Fruit fly (Drosophila melanogaster) whole organism, embryonic: ENCODE measurements around the gene Jon66Cii.

Experiments used
- ATbp ChIP-seq: fragments of 200-800 bp; sonication (Bioruptor generic); optimal IDR thresholded peaks from 2 replicates; lab custom pipeline; 2017; ENCODE audit warnings: missing biosample characterization, mild to moderate bottlenecking, missing genetic modification characterization, missing genetic modification reagents
- Antp ChIP-seq: fragments of 200-800 bp; sonication (Bioruptor generic); optimal IDR thresholded peaks from 3 replicates; lab custom pipeline; 2016; ENCODE audit warnings: missing biosample characterization, missing genetic modification characterization
- Atf-2 ChIP-seq: fragments of 200-800 bp; sonication (Bioruptor generic); optimal IDR thresholded peaks from 2 replicates; lab custom pipeline; 2016; ENCODE audit warnings: missing biosample characterization, missing genetic modification characterization
- Atf3 ChIP-seq: fragments of 200-800 bp; sonication (Bioruptor generic); optimal IDR thresholded peaks from 3 replicates; lab custom pipeline; 2016; ENCODE audit warnings: missing biosample characterization, missing genetic modification characterization
- Bdp1 ChIP-seq: fragments of 200-800 bp; sonication (Bioruptor generic); optimal IDR thresholded peaks from 3 replicates; lab custom pipeline; 2016; ENCODE audit warnings: missing biosample characterization, missing genetic modification characterization
- CG11247 ChIP-seq: fragments of 200-800 bp; sonication (Bioruptor generic); IDR thresholded peaks from 2 replicates; pipeline ENCODE4 v1.3.6; 2022; ENCODE audit warnings: missing biosample characterization, missing genetic modification characterization
- CG11398 ChIP-seq: fragments of 200-800 bp; sonication (Bioruptor generic); optimal IDR thresholded peaks from 2 replicates; lab custom pipeline; 2016; ENCODE audit warnings: missing biosample characterization, missing genetic modification characterization
- CG13775 ChIP-seq: fragments of 200-800 bp; sonication (Bioruptor generic); optimal IDR thresholded peaks from 3 replicates; lab custom pipeline; 2017; ENCODE audit warnings: missing biosample characterization, mild to moderate bottlenecking, missing genetic modification characterization
- CG13894 ChIP-seq: fragments of 200-800 bp; sonication (Bioruptor generic); optimal IDR thresholded peaks from 3 replicates; lab custom pipeline; 2018; ENCODE audit warnings: missing biosample characterization, mild to moderate bottlenecking, missing genetic modification characterization, moderate library complexity
- CG14667 ChIP-seq: fragments of 200-800 bp; sonication (Bioruptor generic); IDR thresholded peaks from 2 replicates; pipeline ENCODE4 v1.3.6; 2022; ENCODE audit warnings: missing biosample characterization, missing genetic modification characterization
- CG15073 ChIP-seq: fragments of 200-800 bp; sonication (Bioruptor generic); optimal IDR thresholded peaks from 2 replicates; lab custom pipeline; 2016; ENCODE audit warnings: missing biosample characterization, missing genetic modification characterization
- CG15269 ChIP-seq: fragments of 200-800 bp; sonication (Bioruptor generic); optimal IDR thresholded peaks from 2 replicates; lab custom pipeline; 2018; ENCODE audit warnings: missing biosample characterization, mild to moderate bottlenecking, missing genetic modification characterization, moderate library complexity
- CG17328 ChIP-seq: fragments of 200-800 bp; sonication (Bioruptor generic); IDR thresholded peaks from 2 replicates; pipeline ENCODE4 v1.3.6; 2022; ENCODE audit warnings: missing biosample characterization, missing genetic modification characterization
- CG3163 ChIP-seq: fragments of 200-800 bp; sonication (Bioruptor generic); optimal IDR thresholded peaks from 3 replicates; lab custom pipeline; 2016; ENCODE audit warnings: missing biosample characterization, missing genetic modification characterization
- CG6854 ChIP-seq: fragments of 200-800 bp; sonication (Bioruptor generic); optimal IDR thresholded peaks from 3 replicates; lab custom pipeline; 2017; ENCODE audit warnings: missing biosample characterization, mild to moderate bottlenecking, missing genetic modification characterization
- CG7556 ChIP-seq: fragments of 200-800 bp; sonication (Bioruptor generic); optimal IDR thresholded peaks from 2 replicates; lab custom pipeline; 2017; ENCODE audit warnings: missing biosample characterization, mild to moderate bottlenecking, missing genetic modification characterization
- CG8924 ChIP-seq: fragments of 200-800 bp; optimal IDR thresholded peaks from 3 replicates; lab custom pipeline; 2019; ENCODE audit warnings: missing biosample characterization, mild to moderate bottlenecking, missing genetic modification characterization, moderate library complexity
- CrebB ChIP-seq: fragments of 200-800 bp; sonication (Bioruptor generic); optimal IDR thresholded peaks from 3 replicates; lab custom pipeline; 2018; ENCODE audit warnings: missing biosample characterization, mild to moderate bottlenecking, missing genetic modification characterization
- Dad ChIP-seq: fragments of 200-800 bp; sonication (Bioruptor generic); optimal IDR thresholded peaks from 3 replicates; lab custom pipeline; 2016; ENCODE audit warnings: missing biosample characterization, missing genetic modification characterization
- Dfd ChIP-seq, 2 experiments: fragments of >200 bp; optimal IDR thresholded peaks; 2 replicates each; lab custom pipeline; 2017; ENCODE audit warnings: missing biosample characterization in 2 of 2, missing genetic modification characterization in 2 of 2
- Doc2 ChIP-seq: fragments of 200-800 bp; sonication (Bioruptor generic); IDR thresholded peaks from 2 replicates; pipeline ENCODE4 v1.3.6; 2022; ENCODE audit warnings: missing biosample characterization, missing genetic modification characterization
- E2f2 ChIP-seq: fragments of 200-800 bp; sonication (Bioruptor generic); IDR thresholded peaks from 2 replicates; pipeline ENCODE4 v1.3.6; 2022; ENCODE audit warnings: missing biosample characterization, missing genetic modification characterization
- Fer1 ChIP-seq: fragments of 200-800 bp; sonication (Bioruptor generic); optimal IDR thresholded peaks from 2 replicates; lab custom pipeline; 2017; ENCODE audit warnings: missing biosample characterization, mild to moderate bottlenecking, missing genetic modification characterization
- Gsc ChIP-seq: fragments of 200-800 bp; sonication (Bioruptor generic); IDR thresholded peaks from 2 replicates; pipeline ENCODE4 v1.3.6; 2022; ENCODE audit warnings: missing biosample characterization, missing genetic modification characterization
- Hey ChIP-seq: fragments of 200-800 bp; sonication (Bioruptor generic); optimal IDR thresholded peaks from 3 replicates; lab custom pipeline; 2018; ENCODE audit warnings: missing biosample characterization, mild to moderate bottlenecking, missing genetic modification characterization
- HmgZ ChIP-seq: fragments of 200-800 bp; sonication (Bioruptor generic); optimal IDR thresholded peaks from 2 replicates; lab custom pipeline; 2018; ENCODE audit warnings: missing biosample characterization, mild to moderate bottlenecking, missing genetic modification characterization
- Hr3 ChIP-seq: fragments of 200-800 bp; sonication (Bioruptor generic); optimal IDR thresholded peaks from 3 replicates; lab custom pipeline; 2016; ENCODE audit warnings: missing biosample characterization, missing genetic modification characterization
- Hsf ChIP-seq: fragments of 200-800 bp; sonication (Bioruptor generic); optimal IDR thresholded peaks from 3 replicates; lab custom pipeline; 2016; ENCODE audit warnings: missing biosample characterization, missing genetic modification characterization
- Kr ChIP-seq: fragments of 200-800 bp; sonication (Bioruptor generic); optimal IDR thresholded peaks from 2 replicates; lab custom pipeline; 2017; ENCODE audit warnings: missing biosample characterization, mild to moderate bottlenecking, missing genetic modification characterization
- Rx ChIP-seq: fragments of 200-800 bp; sonication (Bioruptor generic); IDR thresholded peaks from 2 replicates; pipeline ENCODE4 v1.3.6; 2022; ENCODE audit warnings: missing biosample characterization, missing genetic modification characterization
- ab ChIP-seq: fragments of 200-800 bp; sonication (Bioruptor generic); optimal IDR thresholded peaks from 2 replicates; lab custom pipeline; 2016; ENCODE audit warnings: missing biosample characterization, missing genetic modification characterization
- ase ChIP-seq: fragments of 200-800 bp; sonication (Bioruptor generic); IDR thresholded peaks from 3 replicates; pipeline ENCODE4 v1.3.6; 2022; ENCODE audit warnings: missing biosample characterization, missing genetic modification characterization
- bab2 ChIP-seq: fragments of 200-800 bp; sonication (Bioruptor generic); optimal IDR thresholded peaks from 2 replicates; lab custom pipeline; 2016; ENCODE audit warnings: missing biosample characterization, missing genetic modification characterization
- cg ChIP-seq: fragments of 200-800 bp; sonication (Bioruptor generic); optimal IDR thresholded peaks from 3 replicates; lab custom pipeline; 2019; ENCODE audit warnings: missing biosample characterization, mild to moderate bottlenecking, missing genetic modification characterization, moderate library complexity
- ci ChIP-seq: fragments of 200-800 bp; sonication (Bioruptor generic); IDR thresholded peaks from 3 replicates; pipeline ENCODE4 v1.3.6; 2022; ENCODE audit warnings: missing biosample characterization, missing genetic modification characterization
- croc ChIP-seq: fragments of 200-800 bp; sonication (Bioruptor generic); conservative IDR thresholded peaks from 3 replicates; pipeline ENCODE4 v1.3.6; 2022; ENCODE audit warnings: missing biosample characterization, missing genetic modification characterization
- danr ChIP-seq: fragments of 200-800 bp; sonication (Bioruptor generic); IDR thresholded peaks from 2 replicates; pipeline ENCODE4 v1.3.6; 2022; ENCODE audit warnings: missing biosample characterization, missing genetic modification characterization
- dati ChIP-seq: fragments of 200-800 bp; sonication (Bioruptor generic); IDR thresholded peaks from 2 replicates; pipeline ENCODE4 v1.3.6; 2022; ENCODE audit warnings: missing biosample characterization, missing genetic modification characterization
- fru ChIP-seq: fragments of >200 bp; optimal IDR thresholded peaks from 2 replicates; lab custom pipeline; 2017
- gce ChIP-seq: fragments of 200-800 bp; sonication (Bioruptor generic); IDR thresholded peaks from 3 replicates; pipeline ENCODE4 v1.3.6; 2022; ENCODE audit warnings: missing biosample characterization, missing genetic modification characterization
- gfzf ChIP-seq: fragments of 200-800 bp; sonication (Bioruptor generic); optimal IDR thresholded peaks from 2 replicates; lab custom pipeline; 2016; ENCODE audit warnings: missing biosample characterization, mild to moderate bottlenecking, missing genetic modification characterization, moderate library complexity
- hb ChIP-seq: fragments of 200-800 bp; sonication (Bioruptor generic); IDR thresholded peaks from 3 replicates; pipeline ENCODE4 v1.3.6; 2022; ENCODE audit warnings: missing biosample characterization, missing genetic modification characterization; ENCODE audit not compliant: partially characterized antibody
- hth ChIP-seq: fragments of >200 bp; optimal IDR thresholded peaks from 2 replicates; lab custom pipeline; 2017; ENCODE audit warnings: inconsistent platforms
- kah ChIP-seq: fragments of 200-800 bp; sonication (Bioruptor generic); optimal IDR thresholded peaks from 2 replicates; lab custom pipeline; 2018; ENCODE audit warnings: missing biosample characterization, mild to moderate bottlenecking, missing genetic modification characterization
- kay ChIP-seq: fragments of 200-800 bp; sonication (Bioruptor generic); optimal IDR thresholded peaks from 2 replicates; lab custom pipeline; 2016; ENCODE audit warnings: missing biosample characterization, missing genetic modification characterization
- pnt ChIP-seq: fragments of 200-800 bp; sonication (Bioruptor generic); optimal IDR thresholded peaks from 3 replicates; lab custom pipeline; 2016; ENCODE audit warnings: missing biosample characterization, missing genetic modification characterization
- sd ChIP-seq: fragments of 200-800 bp; sonication (Bioruptor generic); optimal IDR thresholded peaks from 3 replicates; lab custom pipeline; 2018; ENCODE audit warnings: missing biosample characterization, mild to moderate bottlenecking, missing genetic modification characterization, moderate library complexity
- sna ChIP-seq: fragments of 200-800 bp; sonication (Bioruptor generic); IDR thresholded peaks from 2 replicates; pipeline ENCODE4 v1.3.6; 2022; ENCODE audit warnings: missing biosample characterization, missing genetic modification characterization; ENCODE audit not compliant: partially characterized antibody
- sob ChIP-seq: fragments of 200-800 bp; sonication (Bioruptor generic); IDR thresholded peaks from 2 replicates; pipeline ENCODE4 v1.3.6; 2022; ENCODE audit warnings: missing biosample characterization, missing genetic modification characterization
- tgo ChIP-seq: fragments of 200-800 bp; sonication (Bioruptor generic); IDR thresholded peaks from 3 replicates; pipeline ENCODE4 v1.3.6; 2022; ENCODE audit warnings: missing biosample characterization, missing genetic modification characterization
- zen2 ChIP-seq: fragments of 200-800 bp; sonication (Bioruptor generic); IDR thresholded peaks from 3 replicates; pipeline ENCODE4 v1.3.6; 2022; ENCODE audit warnings: missing biosample characterization, missing genetic modification characterization; ENCODE audit not compliant: partially characterized antibody

Jon66Cii gene

DNA sequence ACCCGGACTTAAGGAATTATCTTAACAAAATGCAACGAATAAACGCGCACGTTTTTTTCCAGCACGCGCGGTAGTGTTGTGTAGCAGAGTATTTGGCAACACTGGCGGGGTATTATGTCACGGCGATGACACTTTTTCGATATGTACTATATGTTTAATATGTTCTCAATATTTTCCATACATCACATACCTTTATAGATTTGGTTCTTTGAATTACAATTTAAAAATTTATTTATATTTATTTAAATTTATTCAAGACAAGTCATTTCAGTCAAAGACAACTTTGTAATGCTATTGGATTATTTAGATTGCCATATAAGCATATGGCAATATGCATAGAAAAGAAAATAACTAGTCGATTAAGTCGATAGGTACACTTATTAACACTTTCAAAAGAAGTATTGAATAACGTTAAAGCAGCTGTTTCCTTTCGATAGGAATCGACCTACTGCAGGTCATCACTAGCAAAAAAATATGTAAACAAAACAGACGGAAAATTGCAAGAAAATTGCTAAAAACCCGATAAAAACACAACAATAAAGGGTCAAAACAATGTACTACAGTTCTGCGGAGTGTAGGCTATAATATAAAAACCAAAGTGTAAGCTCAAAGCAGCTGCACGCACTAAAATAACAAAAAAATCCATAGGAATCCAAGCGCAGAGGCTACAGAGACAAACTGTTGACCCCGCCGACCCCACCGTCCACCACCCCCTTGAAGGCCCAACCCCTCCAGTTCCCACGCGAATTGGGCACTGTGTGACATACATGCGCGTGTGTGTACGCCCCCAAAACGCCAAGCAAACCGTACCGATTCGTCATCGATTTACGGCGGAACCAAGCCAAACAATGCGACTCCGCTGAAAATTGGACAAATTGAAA lies 47.1 kb downstream of the Jon66Cii start, which contains the start of the genes CG7182 and GAPcenA (continued):
- TF ChIP-seq zen2 (GFP tag; lab: Robert Waterston, UW) (no peak), CrebB (tag; lab: Kevin White, UChicago) (no peak), Hey (tag; lab: Kevin White, UChicago) (no peak), bab2 (peak; percentile 7), E2f2 (peak; percentile 59), Bdp1 (no peak), tgo (peak; percentile 46), Antp (GFP tag; lab: Kevin White, UChicago) (peak; percentile 16), Dfd (GFP tag; optimal IDR thresholded peaks at IDR 0.05; lab: Kevin White, UChicago) (no peak), ATbp (GFP tag; lab: Kevin White, UChicago) (peak; percentile 16), CG13894 (tag; lab: Kevin White, UChicago) (peak; percentile 71), ci (GFP tag; lab: Robert Waterston, UW) (0 out of 3 replicates have a peak, but pooled peaks have one; percentile 18), kay (GFP tag; lab: Kevin White, UChicago) (peak; percentile 33), ab (GFP tag; lab: Kevin White, UChicago) (no peak), sna (GFP tag; lab: Robert Waterston, UW) (peak; percentile 40), CG8924 (peak; percentile 81), Dad (no peak), CG11398 (GFP tag; lab: Kevin White, UChicago) (peak; percentile 10), sob (0 out of 2 replicates have a peak, but pooled peaks have one; percentile 11), Gsc (GFP tag; lab: Robert Waterston, UW) (no peak), Atf3 (GFP tag; lab: Kevin White, UChicago) (no peak), ase (GFP tag; lab: Robert Waterston, UW) (peak; percentile 52; the same call in 1 of the 3 replicates), Rx (GFP tag; lab: Robert Waterston, UW) (0 out of 2 replicates have a peak, but pooled peaks have one; percentile 14), Hr3 (GFP tag; lab: Kevin White, UChicago) (peak; percentile 82), danr (no peak), CG15269 (tag; lab: Kevin White, UChicago) (peak; percentile 76), CG15073 (GFP tag; lab: Kevin White, UChicago) (no peak), cg (GFP tag; lab: Kevin White, UChicago) (peak; percentile 31), gfzf (GFP tag; lab: Kevin White, UChicago) (no peak), CG17328 (GFP tag; lab: Robert Waterston, UW) (no peak), hth (lab: Kevin White, UChicago) (no peak), gce (GFP tag; lab: Robert Waterston, UW) (no peak), Kr (GFP tag; lab: Kevin White, UChicago) (no peak), Doc2 (GFP tag; lab: Robert Waterston, UW) (no peak), CG14667 (GFP tag; lab: Robert Waterston, UW) (no peak), croc (peak; percentile 40; the same call in 1 of the 3 replicates), fru (lab: Kevin White, UChicago) (no peak), CG13775 (GFP tag; lab: Kevin White, UChicago) (peak; percentile 79), kah (GFP tag; lab: Kevin White, UChicago) (no peak), HmgZ (tag; lab: Kevin White, UChicago) (no peak), CG6854 (GFP tag; lab: Kevin White, UChicago) (no peak), CG3163 (GFP tag; lab: Kevin White, UChicago) (no peak), CG7556 (GFP tag; lab: Kevin White, UChicago) (peak; percentile 76), pnt (GFP tag; lab: Kevin White, UChicago) (no peak), dati (GFP tag; lab: Robert Waterston, UW) (no peak), CG11247 (GFP tag; lab: Robert Waterston, UW) (no peak), Fer1 (GFP tag; lab: Kevin White, UChicago) (peak; percentile 49), sd (tag; lab: Kevin White, UChicago) (peak; percentile 33), Atf-2 (GFP tag; lab: Kevin White, UChicago) (no peak), Hsf (peak; percentile 36), hb (GFP tag; lab: Robert Waterston, UW) (no peak; the same call in 2 of the 3 replicates)
